Worm (Caenorhabditis elegans) whole organism, L3 larva: ENCODE data around the gene T28B11.1.

ENCODE experiments used
- R02D3.7 ChIP-seq: fragments of 150-350 bp; optimal IDR thresholded peaks from 2 replicates; lab custom pipeline; 2014; ENCODE audit warnings: missing biosample characterization, missing genetic modification characterization
- ZK546.5 ChIP-seq: sonication (generic microtip); optimal IDR thresholded peaks from 2 replicates; lab custom pipeline; 2017; ENCODE audit warnings: missing biosample characterization, missing genetic modification characterization
- ceh-16 ChIP-seq: sonication (generic microtip); optimal IDR thresholded peaks from 2 replicates; lab custom pipeline; 2017; ENCODE audit warnings: missing biosample characterization, missing genetic modification characterization
- ceh-28 ChIP-seq: fragments of 150-350 bp; optimal IDR thresholded peaks from 2 replicates; lab custom pipeline; 2014; ENCODE audit warnings: missing biosample characterization, missing genetic modification reagents, missing genetic modification characterization
- ceh-82 ChIP-seq: fragments of 150-350 bp; optimal IDR thresholded peaks from 2 replicates; lab custom pipeline; 2014; ENCODE audit warnings: missing biosample characterization, missing genetic modification characterization
- ceh-9 ChIP-seq: sonication (generic microtip); optimal IDR thresholded peaks from 2 replicates; lab custom pipeline; 2018; ENCODE audit warnings: missing biosample characterization, missing genetic modification characterization
- egl-27 ChIP-seq: sonication (generic microtip); optimal IDR thresholded peaks from 4 replicates; lab custom pipeline; 2017; ENCODE audit warnings: missing biosample characterization, missing genetic modification reagents, missing genetic modification characterization
- egl-5 ChIP-seq: fragments of 150-350 bp; optimal IDR thresholded peaks from 2 replicates; lab custom pipeline; 2017; ENCODE audit warnings: missing biosample characterization, missing genetic modification reagents, missing genetic modification characterization, inconsistent platforms
- elt-1 ChIP-seq: fragments of 150-350 bp; optimal IDR thresholded peaks from 2 replicates; lab custom pipeline; 2014; ENCODE audit warnings: missing biosample characterization, missing genetic modification characterization
- elt-2 ChIP-seq: sonication (generic microtip); optimal IDR thresholded peaks from 2 replicates; lab custom pipeline; 2016; ENCODE audit warnings: missing genetic modification reagents, mild to moderate bottlenecking, missing genetic modification characterization, missing compliant biosample characterization
- elt-3 ChIP-seq, 3 experiments: fragments of 150-350 bp in 1 of 3; sonication (generic microtip) in 2 of 3; optimal IDR thresholded peaks; 2 replicates in 2 of 3; 4 replicates in 1 of 3; lab custom pipeline; 2014 to 2017; ENCODE audit warnings: missing biosample characterization in 3 of 3, missing genetic modification characterization in 3 of 3
- eor-1 ChIP-seq, 2 experiments: fragments of 150-350 bp; optimal IDR thresholded peaks; 2 replicates each; lab custom pipeline; 2014 to 2018; ENCODE audit warnings: missing biosample characterization in 2 of 2, missing genetic modification characterization in 2 of 2
- fkh-10 ChIP-seq: sonication (generic microtip); optimal IDR thresholded peaks from 2 replicates; lab custom pipeline; 2017; ENCODE audit warnings: missing biosample characterization, missing genetic modification reagents, missing genetic modification characterization
- fkh-2 ChIP-seq: fragments of 150-350 bp; optimal IDR thresholded peaks from 2 replicates; lab custom pipeline; 2014; ENCODE audit warnings: missing biosample characterization, missing genetic modification reagents, missing genetic modification characterization
- fos-1 ChIP-seq: fragments of 150-350 bp; optimal IDR thresholded peaks from 2 replicates; lab custom pipeline; 2014; ENCODE audit warnings: missing biosample characterization, missing genetic modification characterization
- jun-1 ChIP-seq: fragments of 150-350 bp; optimal IDR thresholded peaks from 2 replicates; lab custom pipeline; 2014; ENCODE audit warnings: missing biosample characterization, missing genetic modification reagents, missing genetic modification characterization
- lin-15B ChIP-seq: fragments of 150-350 bp; optimal IDR thresholded peaks from 2 replicates; lab custom pipeline; 2014; ENCODE audit warnings: missing biosample characterization, missing genetic modification characterization
- lsy-12 ChIP-seq: sonication (generic microtip); optimal IDR thresholded peaks from 2 replicates; lab custom pipeline; 2016; ENCODE audit warnings: mild to moderate bottlenecking, missing genetic modification characterization, missing compliant biosample characterization
- mdl-1 ChIP-seq: fragments of 150-350 bp; optimal IDR thresholded peaks from 2 replicates; lab custom pipeline; 2014; ENCODE audit warnings: missing biosample characterization, missing genetic modification characterization
- nfya-1 ChIP-seq: sonication (generic microtip); optimal IDR thresholded peaks from 2 replicates; lab custom pipeline; 2017; ENCODE audit warnings: missing genetic modification characterization, mild to moderate bottlenecking, missing compliant biosample characterization, antibody characterized with exemption, moderate library complexity; ENCODE audit not compliant: insufficient read depth
- nhr-11 ChIP-seq: fragments of 150-350 bp; optimal IDR thresholded peaks from 2 replicates; lab custom pipeline; 2014; ENCODE audit warnings: missing biosample characterization, missing genetic modification characterization
- nhr-12 ChIP-seq: fragments of 150-350 bp; optimal IDR thresholded peaks from 2 replicates; lab custom pipeline; 2014; ENCODE audit warnings: missing biosample characterization, missing genetic modification characterization
- nhr-23 ChIP-seq: fragments of 150-350 bp; optimal IDR thresholded peaks from 2 replicates; lab custom pipeline; 2014; ENCODE audit warnings: missing biosample characterization, missing genetic modification reagents, missing genetic modification characterization
- nhr-237 ChIP-seq: fragments of 150-350 bp; optimal IDR thresholded peaks from 2 replicates; lab custom pipeline; 2014; ENCODE audit warnings: missing biosample characterization, missing genetic modification characterization
- nhr-25 ChIP-seq: sonication (generic microtip); optimal IDR thresholded peaks from 2 replicates; lab custom pipeline; 2017; ENCODE audit warnings: missing biosample characterization, missing genetic modification characterization
- nhr-28 ChIP-seq: fragments of 150-350 bp; optimal IDR thresholded peaks from 2 replicates; lab custom pipeline; 2014; ENCODE audit warnings: missing biosample characterization, missing genetic modification characterization
- nhr-43 ChIP-seq: sonication (generic microtip); optimal IDR thresholded peaks from 2 replicates; lab custom pipeline; 2016; ENCODE audit warnings: mild to moderate bottlenecking, missing genetic modification characterization, missing compliant biosample characterization; ENCODE audit not compliant: poor library complexity, severe bottlenecking
- nhr-67 ChIP-seq: fragments of 150-350 bp; optimal IDR thresholded peaks from 2 replicates; lab custom pipeline; 2014; ENCODE audit warnings: missing biosample characterization, missing genetic modification characterization
- nhr-76 ChIP-seq: fragments of 150-350 bp; sonication (generic microtip); optimal IDR thresholded peaks from 5 replicates; lab custom pipeline; 2014; ENCODE audit warnings: missing biosample characterization, missing genetic modification characterization
- nhr-77 ChIP-seq: fragments of 150-350 bp; optimal IDR thresholded peaks from 2 replicates; lab custom pipeline; 2014; ENCODE audit warnings: missing biosample characterization, missing genetic modification characterization
- pha-4 ChIP-seq: fragments of 150-350 bp; optimal IDR thresholded peaks from 2 replicates; lab custom pipeline; 2014; ENCODE audit warnings: missing biosample characterization, missing genetic modification reagents, missing genetic modification characterization
- pqm-1 ChIP-seq: fragments of 150-350 bp; optimal IDR thresholded peaks from 2 replicates; lab custom pipeline; 2017; ENCODE audit warnings: missing biosample characterization, missing genetic modification characterization, inconsistent platforms
- sea-2 ChIP-seq: fragments of 150-350 bp; sonication (generic microtip); optimal IDR thresholded peaks from 4 replicates; lab custom pipeline; 2014; ENCODE audit warnings: missing biosample characterization, missing genetic modification reagents, missing genetic modification characterization
- skn-1 ChIP-seq: fragments of 150-350 bp; optimal IDR thresholded peaks from 2 replicates; lab custom pipeline; 2014; ENCODE audit warnings: missing biosample characterization, missing genetic modification characterization
- snpc-4 ChIP-seq: fragments of 150-350 bp; optimal IDR thresholded peaks from 2 replicates; lab custom pipeline; 2014; ENCODE audit warnings: missing biosample characterization, missing genetic modification characterization
- tbx-2 ChIP-seq: sonication (generic microtip); optimal IDR thresholded peaks from 2 replicates; lab custom pipeline; 2016; ENCODE audit warnings: mild to moderate bottlenecking, missing genetic modification characterization, missing compliant biosample characterization
- unc-62 ChIP-seq: fragments of 150-350 bp; sonication (generic microtip); optimal IDR thresholded peaks from 4 replicates; lab custom pipeline; 2014; ENCODE audit warnings: missing biosample characterization, missing genetic modification reagents, missing genetic modification characterization
- zag-1 ChIP-seq: fragments of 150-350 bp; optimal IDR thresholded peaks from 2 replicates; lab custom pipeline; 2014; ENCODE audit warnings: missing biosample characterization, missing genetic modification characterization
- ztf-11 ChIP-seq: fragments of 150-350 bp; optimal IDR thresholded peaks from 2 replicates; lab custom pipeline; 2014; ENCODE audit warnings: missing biosample characterization, missing genetic modification characterization
- ztf-4 ChIP-seq: fragments of 150-350 bp; optimal IDR thresholded peaks from 2 replicates; lab custom pipeline; 2014; ENCODE audit warnings: missing biosample characterization, missing genetic modification characterization

The T28B11.1 gene

ce11 chrV:10743649-10744048, 11.4 kb upstream of the T28B11.1 start, which contains the start of gene srj-22:
Gene srj-22, minus strand, starts transcription at chrV:10743749.
- TF ChIP-seq egl-5 (tag; lab: Kevin White, UChicago): no peak
- TF ChIP-seq nhr-43 (tag; lab: Kevin White, UChicago): no peak
- TF ChIP-seq nhr-11: no peak
- no peak for TF ChIP-seq egl-27
- TF ChIP-seq ceh-16 (tag; lab: Kevin White, UChicago): no peak
- no peak for TF ChIP-seq tbx-2
- no peak for TF ChIP-seq fkh-2 (tag; lab: Kevin White, UChicago)
- TF ChIP-seq jun-1 (tag; lab: Kevin White, UChicago): no peak
- no peak for TF ChIP-seq nhr-23
- no peak for TF ChIP-seq elt-3 (tag; optimal IDR thresholded peaks at IDR 0.05; lab: Kevin White, UChicago)
- TF ChIP-seq elt-1 (tag; lab: Kevin White, UChicago): no peak
- TF ChIP-seq unc-62 (GFP tag; lab: Kevin White, UChicago): no peak
- TF ChIP-seq fos-1: no peak
- no peak for TF ChIP-seq ceh-28 (tag; lab: Kevin White, UChicago)
- no peak for TF ChIP-seq elt-2
- no peak for TF ChIP-seq ZK546.5 (tag; lab: Kevin White, UChicago)
- no peak for TF ChIP-seq pqm-1 (tag; lab: Kevin White, UChicago)
- TF ChIP-seq nhr-76: no peak

- TF ChIP-seq egl-27 (no peak), fkh-10 (GFP tag; lab: Kevin White, UChicago) (no peak), nhr-12 (tag; lab: Kevin White, UChicago) (no peak)
- TF ChIP-seq, all 47 proteins: peak for 0
Measured at ce11 chrV:10741357-10741756, 9.1 kb upstream of the T28B11.1 start, which contains the start of gene ZC302.3. Gene ZC302.3, minus strand, starts transcription at chrV:10741457.

ce11 chrV:10736756-10737155, 4.5 kb upstream of the T28B11.1 start, which contains the start of the genes mre-11 and wdr-5.3:
Gene mre-11, minus strand, starts transcription at chrV:10736868.
Gene wdr-5.3, plus strand, starts transcription at chrV:10737116.
- TF ChIP-seq skn-1 (peak; percentile 12), egl-27 (no peak), lin-15B (tag; lab: Kevin White, UChicago) (peak; percentile 76), nfya-1 (peak; percentile 66), ceh-16 (tag; lab: Kevin White, UChicago) (no peak), zag-1 (tag; lab: Kevin White, UChicago) (no peak), nhr-43 (tag; lab: Kevin White, UChicago) (peak; percentile 58), nhr-67 (tag; lab: Kevin White, UChicago) (no peak), nhr-237 (tag; lab: Kevin White, UChicago) (no peak), nhr-12 (tag; lab: Kevin White, UChicago) (no peak), fos-1 (no peak), nhr-28 (tag; lab: Kevin White, UChicago) (no peak), elt-1 (tag; lab: Kevin White, UChicago) (no peak), nhr-23 (peak; percentile 62), snpc-4 (tag; lab: Kevin White, UChicago) (peak; percentile 85), nhr-25 (tag; lab: Kevin White, UChicago) (peak; percentile 24), elt-2 (peak; percentile 36)

- peak; percentile 7 for TF ChIP-seq nhr-11
- peak; percentile 1 for TF ChIP-seq unc-62 (GFP tag; lab: Kevin White, UChicago)
- no peak for TF ChIP-seq skn-1
Measured at ce11 chrV:10730824-10731416, 1.3 kb downstream of the T28B11.1 start.

- TF ChIP-seq skn-1 (no peak), elt-1 (tag; lab: Kevin White, UChicago) (no peak), unc-62 (GFP tag; lab: Kevin White, UChicago) (no peak), nhr-28 (tag; lab: Kevin White, UChicago) (no peak), egl-5 (tag; lab: Kevin White, UChicago) (no peak), nhr-237 (tag; lab: Kevin White, UChicago) (no peak), elt-3 (tag; optimal IDR thresholded peaks at IDR 0.05; lab: Kevin White, UChicago) (no peak), ztf-11 (tag; lab: Kevin White, UChicago) (no peak), R02D3.7 (tag; lab: Kevin White, UChicago) (no peak), eor-1 (tag; optimal IDR thresholded peaks at IDR 0.05; lab: Kevin White, UChicago) (no peak), jun-1 (tag; lab: Kevin White, UChicago) (peak; percentile 58), ceh-16 (tag; lab: Kevin White, UChicago) (no peak), tbx-2 (no peak), snpc-4 (tag; lab: Kevin White, UChicago) (peak; percentile 38), egl-27 (peak; percentile 90), elt-2 (peak; percentile 94), sea-2 (GFP tag; lab: Kevin White, UChicago) (no peak), fos-1 (no peak), ceh-82 (tag; lab: Kevin White, UChicago) (no peak), nhr-43 (tag; lab: Kevin White, UChicago) (no peak), pqm-1 (tag; lab: Kevin White, UChicago) (peak; percentile 87), nhr-77 (tag; lab: Kevin White, UChicago) (no peak), lsy-12 (tag; lab: Kevin White, UChicago) (no peak), ZK546.5 (tag; lab: Kevin White, UChicago) (no peak), pha-4 (peak; percentile 26), ceh-9 (tag; lab: Kevin White, UChicago) (no peak), nhr-25 (tag; lab: Kevin White, UChicago) (peak; percentile 17), nfya-1 (peak; percentile 2), nhr-23 (peak; percentile 76), mdl-1 (peak; percentile 5), ztf-4 (tag; lab: Kevin White, UChicago) (no peak)
Measured at ce11 chrV:10729456-10729904, 2.7 kb downstream of the T28B11.1 start.
